Worm (Caenorhabditis elegans): ENCODE results near the gene Y50D4A.5.

DNA sequence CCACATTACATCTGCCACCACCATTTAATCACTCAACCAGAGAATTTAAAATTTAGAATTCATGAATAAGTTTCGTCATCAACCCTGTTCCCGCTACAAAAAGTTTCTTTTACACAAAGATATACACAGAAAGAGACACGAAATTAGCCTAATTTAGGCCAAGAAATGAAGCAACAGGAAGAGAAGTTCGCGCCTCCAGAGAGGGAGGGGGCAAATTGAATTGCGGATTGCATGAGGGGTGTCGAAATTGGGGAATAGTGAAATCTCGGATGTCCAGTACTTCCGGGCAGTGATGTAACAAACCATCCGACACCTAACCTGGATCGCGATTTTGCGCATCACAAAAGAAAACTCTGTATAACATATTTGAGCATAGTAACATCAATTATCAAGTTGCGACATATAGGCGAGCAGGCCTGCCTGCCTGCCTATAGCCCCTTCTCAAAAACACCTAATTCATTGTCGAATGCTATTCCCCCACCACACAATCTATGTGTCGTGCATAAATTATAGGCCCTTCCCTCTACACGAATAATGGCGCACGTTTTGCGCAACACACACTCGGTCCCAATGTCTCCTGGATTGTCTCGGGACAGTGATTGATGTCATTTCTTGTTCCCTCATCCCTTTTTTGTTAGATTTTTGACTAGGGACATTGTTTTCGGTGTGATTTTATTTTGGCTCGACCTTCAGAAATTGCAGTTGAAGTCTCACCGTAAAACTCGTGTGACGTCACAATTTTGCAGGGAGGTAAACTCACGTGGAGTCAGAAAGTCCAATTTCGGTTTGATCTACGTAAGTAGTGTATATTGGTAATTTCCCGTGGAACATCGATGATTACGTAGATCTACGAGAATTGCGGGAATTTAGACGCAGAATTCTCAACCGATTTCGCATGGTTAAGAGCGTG, 20.9 kb downstream of the Y50D4A.5 start:
- no peak for TF ChIP-seq lin-1 (GFP tag; IDR thresholded peaks at IDR 0.05)
- no peak for TF ChIP-seq lsy-2 (tag; optimal IDR thresholded peaks at IDR 0.05)
- TF ChIP-seq nhr-77 (tag; optimal IDR thresholded peaks at IDR 0.05), result no peak
- no peak for TF ChIP-seq nhr-11 (tag; optimal IDR thresholded peaks at IDR 0.05)
- no peak for TF ChIP-seq tag-97 (GFP tag; IDR thresholded peaks at IDR 0.05)
- no peak for TF ChIP-seq ztf-11 (tag; optimal IDR thresholded peaks at IDR 0.05)
- no peak for TF ChIP-seq zfp-3 (GFP tag; conservative IDR thresholded peaks at IDR 0.05)
- no peak for TF ChIP-seq nhr-76 (tag; optimal IDR thresholded peaks at IDR 0.05)
- no peak for TF ChIP-seq daf-19 (GFP tag; conservative IDR thresholded peaks at IDR 0.05)
- TF ChIP-seq ZK546.5 (tag; optimal IDR thresholded peaks at IDR 0.05), result no peak
- no peak for TF ChIP-seq ceh-28 (tag; optimal IDR thresholded peaks at IDR 0.05)
- no peak for TF ChIP-seq ama-1 (optimal IDR thresholded peaks at IDR 0.05)
- TF ChIP-seq daf-16 (GFP tag; optimal IDR thresholded peaks at IDR 0.05), result no peak
- TF ChIP-seq daf-16 (tag; optimal IDR thresholded peaks at IDR 0.05), result no peak

Data from whole organism, L4 larva.